Worm (Caenorhabditis elegans) whole organism, L4 larva: Measurements from ENCODE around the gene str-248.

Experiments
- aly-2 ChIP-seq: sonication (generic microtip); optimal IDR thresholded peaks from 2 replicates; lab custom pipeline; 2018; ENCODE audit warnings: missing biosample characterization, missing genetic modification characterization
- ceh-44 ChIP-seq: fragments of 200-800 bp; sonication (Bioruptor generic); IDR thresholded peaks from 2 replicates; pipeline ENCODE4 v1.3.6; 2022; ENCODE audit warnings: missing genetic modification reagents, missing genetic modification characterization, missing compliant biosample characterization
- ceh-82 ChIP-seq: sonication (generic microtip); optimal IDR thresholded peaks from 2 replicates; lab custom pipeline; 2017; ENCODE audit warnings: missing biosample characterization, missing genetic modification characterization
- daf-12 ChIP-seq: fragments of 150-350 bp; optimal IDR thresholded peaks from 2 replicates; lab custom pipeline; 2014; ENCODE audit warnings: missing biosample characterization, missing genetic modification reagents, missing genetic modification characterization
- egl-27 ChIP-seq: sonication (generic microtip); optimal IDR thresholded peaks from 3 replicates; lab custom pipeline; 2017; ENCODE audit warnings: missing biosample characterization, missing genetic modification reagents, missing genetic modification characterization
- hlh-11 ChIP-seq: fragments of 200-800 bp; sonication (Bioruptor generic); optimal IDR thresholded peaks from 2 replicates; lab custom pipeline; 2018; ENCODE audit warnings: mild to moderate bottlenecking, missing genetic modification characterization, missing compliant biosample characterization
- jun-1 ChIP-seq: fragments of 150-350 bp; optimal IDR thresholded peaks from 2 replicates; lab custom pipeline; 2014; ENCODE audit warnings: missing biosample characterization, missing genetic modification reagents, missing genetic modification characterization
- lin-39 ChIP-seq: fragments of 150-350 bp; optimal IDR thresholded peaks from 2 replicates; lab custom pipeline; 2014; ENCODE audit warnings: missing biosample characterization, missing genetic modification reagents, missing genetic modification characterization
- nhr-76 ChIP-seq: fragments of 150-350 bp; optimal IDR thresholded peaks from 2 replicates; lab custom pipeline; 2014; ENCODE audit warnings: missing biosample characterization, missing genetic modification characterization
- snpc-4 ChIP-seq: fragments of 150-350 bp; optimal IDR thresholded peaks from 2 replicates; lab custom pipeline; 2014; ENCODE audit warnings: missing biosample characterization, missing genetic modification characterization
- zag-1 ChIP-seq: fragments of 150-350 bp; optimal IDR thresholded peaks from 2 replicates; lab custom pipeline; 2014; ENCODE audit warnings: missing biosample characterization, missing genetic modification characterization

ce11 chrV:15654124-15654523 lies 24.7 kb upstream of the str-248 start, which contains the start of gene F53E4.2:
- no peak for TF ChIP-seq egl-27 (tag; lab: Kevin White, UChicago)
- TF ChIP-seq snpc-4 (tag; lab: Kevin White, UChicago): no peak
- TF ChIP-seq ceh-82 (tag; lab: Kevin White, UChicago): no peak
- no peak for TF ChIP-seq lin-39 (tag; lab: Kevin White, UChicago)
- TF ChIP-seq ceh-44 (GFP tag; lab: Robert Waterston, UW): no peak
- no peak for TF ChIP-seq jun-1 (tag; lab: Kevin White, UChicago)
- no peak for TF ChIP-seq aly-2 (tag; lab: Kevin White, UChicago)
- TF ChIP-seq zag-1 (tag; lab: Kevin White, UChicago): no peak
- no peak for TF ChIP-seq daf-12 (tag; lab: Kevin White, UChicago)
- no peak for TF ChIP-seq nhr-76 (tag; lab: Kevin White, UChicago)
- TF ChIP-seq hlh-11: no peak
